Worm (Caenorhabditis elegans) whole organism, L2 larva: Measurements from ENCODE around the gene ampd-1.
A peak's percentile ranks its signal among the peaks of the same experiment; 100 is the strongest.

Experiments used
- C34F6.9 ChIP-seq: fragments of 150-350 bp; optimal IDR thresholded peaks from 2 replicates; lab custom pipeline; 2014; ENCODE audit warnings: missing biosample characterization, missing genetic modification characterization
- F13H6.1 ChIP-seq: sonication (generic microtip); optimal IDR thresholded peaks from 2 replicates; lab custom pipeline; 2016; ENCODE audit warnings: missing genetic modification characterization, missing compliant biosample characterization
- R02D3.7 ChIP-seq: fragments of 150-350 bp; optimal IDR thresholded peaks from 2 replicates; lab custom pipeline; 2014; ENCODE audit warnings: missing biosample characterization, missing genetic modification characterization
- Y55F3AM.14 ChIP-seq: fragments of 200-800 bp; sonication (Bioruptor generic); optimal IDR thresholded peaks from 2 replicates; lab custom pipeline; 2018; ENCODE audit warnings: mild to moderate bottlenecking, missing genetic modification characterization, missing compliant biosample characterization
- ZK546.5 ChIP-seq: sonication (generic microtip); optimal IDR thresholded peaks from 2 replicates; lab custom pipeline; 2017; ENCODE audit warnings: missing biosample characterization, missing genetic modification characterization
- alr-1 ChIP-seq: fragments of 150-350 bp; optimal IDR thresholded peaks from 2 replicates; lab custom pipeline; 2014; ENCODE audit warnings: missing biosample characterization, missing genetic modification characterization
- aly-2 ChIP-seq: fragments of 150-350 bp; optimal IDR thresholded peaks from 2 replicates; lab custom pipeline; 2014; ENCODE audit warnings: missing biosample characterization, missing genetic modification characterization
- ama-1 ChIP-seq: fragments of 150-350 bp; optimal IDR thresholded peaks from 2 replicates; lab custom pipeline; 2018; ENCODE audit warnings: inconsistent platforms
- blmp-1 ChIP-seq: sonication (generic microtip); optimal IDR thresholded peaks from 2 replicates; lab custom pipeline; 2017; ENCODE audit warnings: missing genetic modification characterization, mild to moderate bottlenecking, missing compliant biosample characterization, antibody characterized with exemption, moderate library complexity; ENCODE audit not compliant: insufficient read depth
- ceh-16 ChIP-seq: fragments of 150-350 bp; optimal IDR thresholded peaks from 2 replicates; lab custom pipeline; 2014; ENCODE audit warnings: missing biosample characterization, missing genetic modification characterization
- ceh-82 ChIP-seq: fragments of 150-350 bp; optimal IDR thresholded peaks from 2 replicates; lab custom pipeline; 2014; ENCODE audit warnings: missing biosample characterization, missing genetic modification characterization
- crh-2 ChIP-seq: sonication (generic microtip); optimal IDR thresholded peaks from 2 replicates; lab custom pipeline; 2017; ENCODE audit warnings: missing biosample characterization, missing genetic modification characterization
- dmd-4 ChIP-seq: sonication (generic microtip); optimal IDR thresholded peaks from 2 replicates; lab custom pipeline; 2017; ENCODE audit warnings: missing biosample characterization, missing genetic modification characterization
- egl-27 ChIP-seq: sonication (generic microtip); optimal IDR thresholded peaks from 3 replicates; lab custom pipeline; 2017; ENCODE audit warnings: missing biosample characterization, missing genetic modification reagents, missing genetic modification characterization
- elt-1 ChIP-seq: fragments of 150-350 bp; optimal IDR thresholded peaks from 2 replicates; lab custom pipeline; 2014; ENCODE audit warnings: missing biosample characterization, missing genetic modification characterization
- elt-3 ChIP-seq: sonication (generic microtip); optimal IDR thresholded peaks from 2 replicates; lab custom pipeline; 2017; ENCODE audit warnings: missing biosample characterization, missing genetic modification characterization
- fos-1 ChIP-seq: fragments of 150-350 bp; optimal IDR thresholded peaks from 2 replicates; lab custom pipeline; 2014; ENCODE audit warnings: missing biosample characterization, missing genetic modification characterization
- gmeb-1 ChIP-seq: fragments of 150-350 bp; optimal IDR thresholded peaks from 2 replicates; lab custom pipeline; 2014; ENCODE audit warnings: missing biosample characterization, missing genetic modification characterization
- lin-11 ChIP-seq: fragments of 150-350 bp; sonication (generic microtip); optimal IDR thresholded peaks from 2 replicates; lab custom pipeline; 2014; ENCODE audit warnings: missing biosample characterization, missing genetic modification characterization, inconsistent platforms, mixed read lengths
- lin-13 ChIP-seq: fragments of 150-350 bp; optimal IDR thresholded peaks from 2 replicates; lab custom pipeline; 2014; ENCODE audit warnings: missing biosample characterization, missing genetic modification reagents, missing genetic modification characterization
- lin-39 ChIP-seq: fragments of 150-350 bp; optimal IDR thresholded peaks from 2 replicates; lab custom pipeline; 2014; ENCODE audit warnings: missing biosample characterization, missing genetic modification reagents, missing genetic modification characterization
- lsy-2 ChIP-seq, 2 experiments: fragments of 150-350 bp in 1 of 2; sonication (generic microtip) in 1 of 2; optimal IDR thresholded peaks; 2 replicates each; lab custom pipeline; 2014 to 2017; ENCODE audit warnings: missing biosample characterization in 2 of 2, missing genetic modification characterization in 2 of 2
- mab-5 ChIP-seq: fragments of 150-350 bp; optimal IDR thresholded peaks from 2 replicates; lab custom pipeline; 2014; ENCODE audit warnings: missing biosample characterization, missing genetic modification characterization
- mbf-1 ChIP-seq: sonication (generic microtip); optimal IDR thresholded peaks from 2 replicates; lab custom pipeline; 2017; ENCODE audit warnings: missing biosample characterization, missing genetic modification characterization
- mdl-1 ChIP-seq, 2 experiments: fragments of 150-350 bp in 1 of 2; sonication (generic microtip) in 1 of 2; optimal IDR thresholded peaks; 2 replicates each; lab custom pipeline; 2017; ENCODE audit warnings: missing biosample characterization in 2 of 2, missing genetic modification characterization in 2 of 2
- nhr-10 ChIP-seq: sonication (generic microtip); optimal IDR thresholded peaks from 2 replicates; lab custom pipeline; 2017; ENCODE audit warnings: missing biosample characterization, missing genetic modification characterization
- nhr-11 ChIP-seq: fragments of 150-350 bp; optimal IDR thresholded peaks from 2 replicates; lab custom pipeline; 2014; ENCODE audit warnings: missing biosample characterization, missing genetic modification characterization
- nhr-12 ChIP-seq: fragments of 150-350 bp; optimal IDR thresholded peaks from 2 replicates; lab custom pipeline; 2014; ENCODE audit warnings: missing biosample characterization, missing genetic modification characterization
- nhr-129 ChIP-seq: fragments of 150-350 bp; optimal IDR thresholded peaks from 2 replicates; lab custom pipeline; 2014; ENCODE audit warnings: missing biosample characterization, missing genetic modification characterization
- nhr-21 ChIP-seq: fragments of 150-350 bp; optimal IDR thresholded peaks from 2 replicates; lab custom pipeline; 2014; ENCODE audit warnings: missing biosample characterization, missing genetic modification characterization
- nhr-25 ChIP-seq: fragments of 150-350 bp; sonication (generic microtip); optimal IDR thresholded peaks from 3 replicates; lab custom pipeline; 2014; ENCODE audit warnings: missing biosample characterization, missing genetic modification characterization
- nhr-6 ChIP-seq: fragments of 150-350 bp; optimal IDR thresholded peaks from 2 replicates; lab custom pipeline; 2014; ENCODE audit warnings: missing biosample characterization, missing genetic modification characterization
- nhr-77 ChIP-seq: fragments of 150-350 bp; optimal IDR thresholded peaks from 2 replicates; lab custom pipeline; 2014; ENCODE audit warnings: missing biosample characterization, missing genetic modification characterization
- peb-1 ChIP-seq: fragments of 150-350 bp; optimal IDR thresholded peaks from 2 replicates; lab custom pipeline; 2014; ENCODE audit warnings: missing biosample characterization, missing genetic modification characterization
- sem-4 ChIP-seq: fragments of 150-350 bp; optimal IDR thresholded peaks from 2 replicates; lab custom pipeline; 2014; ENCODE audit warnings: missing biosample characterization, missing genetic modification reagents, missing genetic modification characterization
- sma-3 ChIP-seq: sonication (generic microtip); optimal IDR thresholded peaks from 2 replicates; lab custom pipeline; 2016; ENCODE audit warnings: missing genetic modification reagents, missing genetic modification characterization, missing compliant biosample characterization
- sma-9 ChIP-seq, 2 experiments: fragments of 150-350 bp in 1 of 2; sonication (generic microtip) in 1 of 2; optimal IDR thresholded peaks; 2 replicates each; lab custom pipeline; 2014 to 2016; ENCODE audit warnings: missing genetic modification characterization in 2 of 2, mild to moderate bottlenecking in 1 of 2, missing biosample characterization in 1 of 2, missing compliant biosample characterization in 1 of 2, missing genetic modification reagents in 1 of 2, moderate library complexity in 1 of 2
- snpc-4 ChIP-seq: fragments of 150-350 bp; optimal IDR thresholded peaks from 2 replicates; lab custom pipeline; 2014; ENCODE audit warnings: missing biosample characterization, missing genetic modification characterization
- unc-39 ChIP-seq: fragments of 150-350 bp; optimal IDR thresholded peaks from 2 replicates; lab custom pipeline; 2014; ENCODE audit warnings: missing biosample characterization, missing genetic modification characterization
- unc-55 ChIP-seq: fragments of 150-350 bp; sonication (generic microtip); optimal IDR thresholded peaks from 3 replicates; lab custom pipeline; 2014; ENCODE audit warnings: missing biosample characterization, missing genetic modification reagents, missing genetic modification characterization
- unc-62 ChIP-seq: fragments of 150-350 bp; optimal IDR thresholded peaks from 2 replicates; lab custom pipeline; 2014; ENCODE audit warnings: missing biosample characterization, missing genetic modification reagents, missing genetic modification characterization
- zag-1 ChIP-seq: fragments of 150-350 bp; optimal IDR thresholded peaks from 2 replicates; lab custom pipeline; 2014; ENCODE audit warnings: missing biosample characterization, missing genetic modification characterization
- ztf-1 ChIP-seq: fragments of 200-800 bp; sonication (Bioruptor generic); conservative IDR thresholded peaks from 2 replicates; pipeline ENCODE4 v1.3.6; 2022; ENCODE audit warnings: missing genetic modification characterization, missing compliant biosample characterization
- ztf-11 ChIP-seq: sonication (generic microtip); optimal IDR thresholded peaks from 2 replicates; lab custom pipeline; 2017; ENCODE audit warnings: missing biosample characterization, missing genetic modification characterization
- ztf-4 ChIP-seq: fragments of 150-350 bp; optimal IDR thresholded peaks from 2 replicates; lab custom pipeline; 2014; ENCODE audit warnings: missing biosample characterization, missing genetic modification characterization

ampd-1 gene

DNA sequence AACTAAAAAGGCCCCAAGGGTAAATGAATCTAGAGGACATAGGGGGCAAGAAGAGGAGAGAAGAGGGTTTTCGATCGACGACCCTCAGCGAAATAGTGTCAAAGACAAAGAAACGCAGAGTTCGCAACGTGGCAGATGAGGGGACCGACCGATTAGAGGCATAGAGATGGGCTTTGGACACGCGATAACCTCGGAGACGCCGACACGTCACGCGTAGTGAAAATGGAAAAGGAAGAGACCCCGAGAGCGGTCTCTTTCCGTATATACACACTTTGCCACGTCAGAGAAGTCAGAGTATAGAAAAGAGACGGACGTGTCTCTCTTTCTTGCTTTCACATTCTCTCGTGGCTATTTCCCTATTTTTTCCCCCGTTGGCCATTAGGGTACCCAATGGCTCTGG lies 21.6 kb upstream of the ampd-1 start:
- TF ChIP-seq lin-13 (GFP tag; lab: Kevin White, UChicago) (peak; percentile 55), zag-1 (peak; percentile 71), sma-3 (GFP tag; lab: Kevin White, UChicago) (peak; percentile 22), nhr-11 (tag; lab: Kevin White, UChicago) (no peak), egl-27 (tag; lab: Kevin White, UChicago) (peak; percentile 54), F13H6.1 (tag; lab: Kevin White, UChicago) (peak; percentile 80), lsy-2 (tag; optimal IDR thresholded peaks at IDR 0.05; lab: Kevin White, UChicago) (peak; percentile 18 to 74), mdl-1 (tag; optimal IDR thresholded peaks at IDR 0.05; lab: Kevin White, UChicago) (peak; percentile 75 to 85), unc-55 (GFP tag; lab: Kevin White, UChicago) (peak; percentile 61), C34F6.9 (peak; percentile 72), ZK546.5 (tag; lab: Kevin White, UChicago) (peak; percentile 6), snpc-4 (tag; lab: Kevin White, UChicago) (peak; percentile 62), Y55F3AM.14 (GFP tag; lab: Kevin White, UChicago) (peak; percentile 69), nhr-21 (tag; lab: Kevin White, UChicago) (peak; percentile 34), blmp-1 (peak; percentile 74), fos-1 (peak; percentile 48), gmeb-1 (tag; lab: Kevin White, UChicago) (no peak), sem-4 (tag; lab: Kevin White, UChicago) (peak; percentile 56), peb-1 (tag; lab: Kevin White, UChicago) (no peak), nhr-25 (peak; percentile 51), sma-9 (GFP tag; optimal IDR thresholded peaks at IDR 0.05; lab: Kevin White, UChicago) (peak; percentile 79), sma-9 (tag; optimal IDR thresholded peaks at IDR 0.05; lab: Kevin White, UChicago) (no peak), nhr-6 (tag; lab: Kevin White, UChicago) (no peak), crh-2 (tag; lab: Kevin White, UChicago) (no peak), nhr-129 (tag; lab: Kevin White, UChicago) (peak; percentile 77), ceh-16 (tag; lab: Kevin White, UChicago) (no peak), lin-11 (peak; percentile 49)

DNA sequence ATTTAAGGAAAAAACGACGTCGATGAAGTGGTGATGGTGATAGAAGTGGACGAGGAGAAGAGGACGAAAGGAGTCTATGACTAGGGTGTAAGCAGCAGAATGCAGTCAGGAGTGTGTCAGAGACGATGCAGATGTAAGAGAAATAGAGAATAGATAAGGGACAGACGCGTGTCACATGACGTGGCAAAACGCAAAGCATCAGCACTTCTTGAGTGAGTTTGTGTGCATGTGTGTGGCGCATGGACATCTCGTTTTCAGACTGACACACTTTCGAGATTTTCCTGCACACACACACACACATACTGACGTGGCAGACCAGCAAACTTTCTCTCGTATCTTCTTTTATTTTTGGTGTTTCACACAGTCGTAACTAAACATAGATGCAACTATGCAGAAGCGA lies 20.7 kb upstream of the ampd-1 start:
- TF ChIP-seq ceh-16 (tag; lab: Kevin White, UChicago) (no peak), ztf-11 (no peak), nhr-11 (tag; lab: Kevin White, UChicago) (no peak), R02D3.7 (tag; lab: Kevin White, UChicago) (no peak), nhr-6 (tag; lab: Kevin White, UChicago) (no peak), snpc-4 (tag; lab: Kevin White, UChicago) (no peak), C34F6.9 (peak; percentile 67), alr-1 (tag; lab: Kevin White, UChicago) (no peak), lsy-2 (tag; optimal IDR thresholded peaks at IDR 0.05; lab: Kevin White, UChicago) (peak in 1 of 2 experiments; percentile 74), nhr-12 (tag; lab: Kevin White, UChicago) (no peak), gmeb-1 (tag; lab: Kevin White, UChicago) (peak; percentile 66), ceh-82 (tag; lab: Kevin White, UChicago) (no peak), sem-4 (tag; lab: Kevin White, UChicago) (peak; percentile 44), nhr-21 (tag; lab: Kevin White, UChicago) (peak; percentile 62), F13H6.1 (tag; lab: Kevin White, UChicago) (peak; percentile 70), dmd-4 (tag; lab: Kevin White, UChicago) (no peak), zag-1 (peak; percentile 41), mbf-1 (tag; lab: Kevin White, UChicago) (no peak), nhr-25 (peak; percentile 56), elt-1 (tag; lab: Kevin White, UChicago) (no peak), lin-39 (no peak), aly-2 (tag; lab: Kevin White, UChicago) (no peak), ZK546.5 (tag; lab: Kevin White, UChicago) (no peak), sma-3 (GFP tag; lab: Kevin White, UChicago) (peak; percentile 47), crh-2 (tag; lab: Kevin White, UChicago) (no peak), fos-1 (peak; percentile 76), ztf-4 (no peak), unc-62 (GFP tag; lab: Kevin White, UChicago) (no peak), mab-5 (tag; lab: Kevin White, UChicago) (no peak), unc-39 (tag; lab: Kevin White, UChicago) (no peak), egl-27 (tag; lab: Kevin White, UChicago) (no peak), peb-1 (tag; lab: Kevin White, UChicago) (no peak), elt-3 (tag; lab: Kevin White, UChicago) (no peak), Y55F3AM.14 (GFP tag; lab: Kevin White, UChicago) (no peak), blmp-1 (peak; percentile 81), ama-1 (no peak), sma-9 (GFP tag; optimal IDR thresholded peaks at IDR 0.05; lab: Kevin White, UChicago) (peak; percentile 81), sma-9 (tag; optimal IDR thresholded peaks at IDR 0.05; lab: Kevin White, UChicago) (no peak), nhr-10 (tag; lab: Kevin White, UChicago) (no peak), unc-55 (GFP tag; lab: Kevin White, UChicago) (no peak), nhr-77 (tag; lab: Kevin White, UChicago) (no peak), nhr-129 (tag; lab: Kevin White, UChicago) (peak; percentile 88), lin-13 (GFP tag; lab: Kevin White, UChicago) (peak; percentile 44), ztf-1 (GFP tag; lab: Robert Waterston, UW) (no peak), mdl-1 (tag; optimal IDR thresholded peaks at IDR 0.05; lab: Kevin White, UChicago) (peak in 1 of 2 experiments; percentile 45)
